Worm (Caenorhabditis elegans) whole organism, L3 larva: ENCODE measurements around the gene lin-56.
"Not testable (repeated sequence)": the region's sequence is repeated elsewhere in the genome, so short reads cannot be mapped to it uniquely, and the experiment has no call there.

Source experiments
- R02D3.7 ChIP-seq: fragments of 150-350 bp; optimal IDR thresholded peaks from 2 replicates; lab custom pipeline; 2014; ENCODE audit warnings: missing biosample characterization, missing genetic modification characterization
- ZK546.5 ChIP-seq: sonication (generic microtip); optimal IDR thresholded peaks from 2 replicates; lab custom pipeline; 2017; ENCODE audit warnings: missing biosample characterization, missing genetic modification characterization
- aly-2 ChIP-seq: fragments of 150-350 bp; optimal IDR thresholded peaks from 2 replicates; lab custom pipeline; 2014; ENCODE audit warnings: missing biosample characterization, missing genetic modification characterization
- ama-1 ChIP-seq: fragments of 150-350 bp; optimal IDR thresholded peaks from 2 replicates; lab custom pipeline; 2018
- ceh-16 ChIP-seq: sonication (generic microtip); optimal IDR thresholded peaks from 2 replicates; lab custom pipeline; 2017; ENCODE audit warnings: missing biosample characterization, missing genetic modification characterization
- ceh-28 ChIP-seq: fragments of 150-350 bp; optimal IDR thresholded peaks from 2 replicates; lab custom pipeline; 2014; ENCODE audit warnings: missing biosample characterization, missing genetic modification reagents, missing genetic modification characterization
- ceh-82 ChIP-seq: fragments of 150-350 bp; optimal IDR thresholded peaks from 2 replicates; lab custom pipeline; 2014; ENCODE audit warnings: missing biosample characterization, missing genetic modification characterization
- ceh-9 ChIP-seq: sonication (generic microtip); optimal IDR thresholded peaks from 2 replicates; lab custom pipeline; 2018; ENCODE audit warnings: missing biosample characterization, missing genetic modification characterization
- daf-12 ChIP-seq: fragments of 150-350 bp; optimal IDR thresholded peaks from 2 replicates; lab custom pipeline; 2014; ENCODE audit warnings: missing biosample characterization, missing genetic modification reagents, missing genetic modification characterization
- egl-27 ChIP-seq: sonication (generic microtip); optimal IDR thresholded peaks from 4 replicates; lab custom pipeline; 2017; ENCODE audit warnings: missing biosample characterization, missing genetic modification reagents, missing genetic modification characterization
- egl-5 ChIP-seq: fragments of 150-350 bp; optimal IDR thresholded peaks from 2 replicates; lab custom pipeline; 2017; ENCODE audit warnings: missing biosample characterization, missing genetic modification reagents, missing genetic modification characterization, inconsistent platforms
- elt-1 ChIP-seq: fragments of 150-350 bp; optimal IDR thresholded peaks from 2 replicates; lab custom pipeline; 2014; ENCODE audit warnings: missing biosample characterization, missing genetic modification characterization
- elt-2 ChIP-seq: sonication (generic microtip); optimal IDR thresholded peaks from 2 replicates; lab custom pipeline; 2016; ENCODE audit warnings: missing genetic modification reagents, mild to moderate bottlenecking, missing genetic modification characterization, missing compliant biosample characterization
- elt-3 ChIP-seq, 3 experiments: fragments of 150-350 bp in 1 of 3; sonication (generic microtip) in 2 of 3; optimal IDR thresholded peaks; 2 replicates in 2 of 3; 4 replicates in 1 of 3; lab custom pipeline; 2014 to 2017; ENCODE audit warnings: missing biosample characterization in 3 of 3, missing genetic modification characterization in 3 of 3
- eor-1 ChIP-seq, 2 experiments: fragments of 150-350 bp; optimal IDR thresholded peaks; 2 replicates each; lab custom pipeline; 2014 to 2018; ENCODE audit warnings: missing biosample characterization in 2 of 2, missing genetic modification characterization in 2 of 2
- fkh-2 ChIP-seq: fragments of 150-350 bp; optimal IDR thresholded peaks from 2 replicates; lab custom pipeline; 2014; ENCODE audit warnings: missing biosample characterization, missing genetic modification reagents, missing genetic modification characterization
- hmg-11 ChIP-seq: sonication (generic microtip); optimal IDR thresholded peaks from 2 replicates; lab custom pipeline; 2016; ENCODE audit warnings: missing genetic modification characterization, missing compliant biosample characterization
- jun-1 ChIP-seq: fragments of 150-350 bp; optimal IDR thresholded peaks from 2 replicates; lab custom pipeline; 2014; ENCODE audit warnings: missing biosample characterization, missing genetic modification reagents, missing genetic modification characterization
- lin-15B ChIP-seq: fragments of 150-350 bp; optimal IDR thresholded peaks from 2 replicates; lab custom pipeline; 2014; ENCODE audit warnings: missing biosample characterization, missing genetic modification characterization
- lin-39 ChIP-seq: fragments of 150-350 bp; optimal IDR thresholded peaks from 2 replicates; lab custom pipeline; 2018; ENCODE audit warnings: missing biosample characterization, missing genetic modification reagents, missing genetic modification characterization
- lsy-12 ChIP-seq: sonication (generic microtip); optimal IDR thresholded peaks from 2 replicates; lab custom pipeline; 2016; ENCODE audit warnings: mild to moderate bottlenecking, missing genetic modification characterization, missing compliant biosample characterization
- mdl-1 ChIP-seq: fragments of 150-350 bp; optimal IDR thresholded peaks from 2 replicates; lab custom pipeline; 2014; ENCODE audit warnings: missing biosample characterization, missing genetic modification characterization
- mml-1 ChIP-seq: fragments of 150-350 bp; sonication (generic microtip); optimal IDR thresholded peaks from 3 replicates; lab custom pipeline; 2014; ENCODE audit warnings: missing biosample characterization, missing genetic modification characterization
- nfya-1 ChIP-seq: sonication (generic microtip); optimal IDR thresholded peaks from 2 replicates; lab custom pipeline; 2017; ENCODE audit warnings: missing genetic modification characterization, mild to moderate bottlenecking, missing compliant biosample characterization, antibody characterized with exemption, moderate library complexity; ENCODE audit not compliant: insufficient read depth
- nhr-12 ChIP-seq: fragments of 150-350 bp; optimal IDR thresholded peaks from 2 replicates; lab custom pipeline; 2014; ENCODE audit warnings: missing biosample characterization, missing genetic modification characterization
- nhr-23 ChIP-seq: fragments of 150-350 bp; optimal IDR thresholded peaks from 2 replicates; lab custom pipeline; 2014; ENCODE audit warnings: missing biosample characterization, missing genetic modification reagents, missing genetic modification characterization
- nhr-237 ChIP-seq: fragments of 150-350 bp; optimal IDR thresholded peaks from 2 replicates; lab custom pipeline; 2014; ENCODE audit warnings: missing biosample characterization, missing genetic modification characterization
- nhr-25 ChIP-seq: sonication (generic microtip); optimal IDR thresholded peaks from 2 replicates; lab custom pipeline; 2017; ENCODE audit warnings: missing biosample characterization, missing genetic modification characterization
- nhr-28 ChIP-seq: fragments of 150-350 bp; optimal IDR thresholded peaks from 2 replicates; lab custom pipeline; 2014; ENCODE audit warnings: missing biosample characterization, missing genetic modification characterization
- nhr-43 ChIP-seq: sonication (generic microtip); optimal IDR thresholded peaks from 2 replicates; lab custom pipeline; 2016; ENCODE audit warnings: mild to moderate bottlenecking, missing genetic modification characterization, missing compliant biosample characterization; ENCODE audit not compliant: poor library complexity, severe bottlenecking
- nhr-67 ChIP-seq: fragments of 150-350 bp; optimal IDR thresholded peaks from 2 replicates; lab custom pipeline; 2014; ENCODE audit warnings: missing biosample characterization, missing genetic modification characterization
- nhr-77 ChIP-seq: fragments of 150-350 bp; optimal IDR thresholded peaks from 2 replicates; lab custom pipeline; 2014; ENCODE audit warnings: missing biosample characterization, missing genetic modification characterization
- pha-4 ChIP-seq: fragments of 150-350 bp; optimal IDR thresholded peaks from 2 replicates; lab custom pipeline; 2014; ENCODE audit warnings: missing biosample characterization, missing genetic modification reagents, missing genetic modification characterization
- sea-2 ChIP-seq: fragments of 150-350 bp; sonication (generic microtip); optimal IDR thresholded peaks from 4 replicates; lab custom pipeline; 2014; ENCODE audit warnings: missing biosample characterization, missing genetic modification reagents, missing genetic modification characterization
- skn-1 ChIP-seq: fragments of 150-350 bp; optimal IDR thresholded peaks from 2 replicates; lab custom pipeline; 2014; ENCODE audit warnings: missing biosample characterization, missing genetic modification characterization
- snpc-4 ChIP-seq: fragments of 150-350 bp; optimal IDR thresholded peaks from 2 replicates; lab custom pipeline; 2014; ENCODE audit warnings: missing biosample characterization, missing genetic modification characterization
- tbx-2 ChIP-seq: sonication (generic microtip); optimal IDR thresholded peaks from 2 replicates; lab custom pipeline; 2016; ENCODE audit warnings: mild to moderate bottlenecking, missing genetic modification characterization, missing compliant biosample characterization
- unc-39 ChIP-seq: sonication (generic microtip); optimal IDR thresholded peaks from 4 replicates; lab custom pipeline; 2017; ENCODE audit warnings: missing biosample characterization, missing genetic modification characterization
- unc-62 ChIP-seq: fragments of 150-350 bp; sonication (generic microtip); optimal IDR thresholded peaks from 4 replicates; lab custom pipeline; 2014; ENCODE audit warnings: missing biosample characterization, missing genetic modification reagents, missing genetic modification characterization
- zag-1 ChIP-seq: fragments of 150-350 bp; optimal IDR thresholded peaks from 2 replicates; lab custom pipeline; 2014; ENCODE audit warnings: missing biosample characterization, missing genetic modification characterization
- ztf-11 ChIP-seq: fragments of 150-350 bp; optimal IDR thresholded peaks from 2 replicates; lab custom pipeline; 2014; ENCODE audit warnings: missing biosample characterization, missing genetic modification characterization
- ztf-4 ChIP-seq: fragments of 150-350 bp; optimal IDR thresholded peaks from 2 replicates; lab custom pipeline; 2014; ENCODE audit warnings: missing biosample characterization, missing genetic modification characterization

The lin-56 gene

DNA sequence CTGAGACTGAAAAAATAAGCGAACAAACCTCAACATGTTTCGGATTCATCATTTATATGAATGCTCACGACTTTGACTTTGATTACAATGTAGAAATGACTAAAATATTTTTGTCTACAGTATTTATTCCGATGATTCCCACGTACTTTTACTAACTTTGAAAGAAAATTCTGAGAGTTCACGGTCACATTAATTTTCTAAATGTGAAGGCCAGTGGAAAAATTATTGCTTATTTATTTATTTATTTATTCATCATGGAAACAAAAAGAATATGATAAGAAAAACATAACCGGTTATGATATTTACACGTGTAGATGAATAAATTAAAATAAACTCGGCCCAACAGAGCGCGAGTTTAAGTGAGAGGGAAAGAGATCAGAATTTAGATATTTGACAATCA lies 43.2 kb downstream of the lin-56 start, which contains the start of gene ZK666.8:
Gene ZK666.8, minus strand, starts transcription at position 101 of the 400 bp plus-strand sequence.
- TF ChIP-seq nhr-12 (tag; lab: Kevin White, UChicago); ceh-82; mml-1: not testable (repeated sequence)

DNA sequence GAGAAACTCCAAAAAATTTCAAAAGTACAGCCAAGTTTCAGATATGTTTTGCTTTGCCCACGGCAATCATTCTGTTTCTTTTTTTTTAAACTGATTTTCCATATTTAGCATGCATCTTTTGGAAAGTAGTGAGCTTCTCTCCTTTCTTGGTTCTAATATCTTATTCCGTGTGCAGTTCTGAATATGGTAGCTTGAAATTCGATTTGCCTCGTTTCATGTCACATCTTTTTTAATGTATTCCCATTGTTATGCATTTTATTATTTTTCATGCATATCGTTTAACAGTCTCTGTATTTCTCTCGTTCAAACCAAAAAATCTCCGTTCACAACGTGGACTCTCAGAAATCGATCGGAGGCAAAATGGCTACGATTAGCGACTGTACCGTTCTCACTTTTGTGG lies 44.7 kb downstream of the lin-56 start, which contains the start of gene ZK666.14:
Gene ZK666.14, plus strand, starts transcription at position 301 of the 400 bp plus-strand sequence.
- no peak for TF ChIP-seq ceh-9 (tag; lab: Kevin White, UChicago)
- no peak for TF ChIP-seq eor-1 (tag; optimal IDR thresholded peaks at IDR 0.05; lab: Kevin White, UChicago)
- no peak for TF ChIP-seq ama-1 (lab: Kevin White, UChicago)
- TF ChIP-seq elt-3 (tag; optimal IDR thresholded peaks at IDR 0.05; lab: Kevin White, UChicago) = no peak
- TF ChIP-seq egl-27 (tag; lab: Kevin White, UChicago) = no peak
- TF ChIP-seq nhr-67 = no peak
- TF ChIP-seq ceh-28 = no peak
- no peak for TF ChIP-seq sea-2
- TF ChIP-seq egl-5 (tag; lab: Kevin White, UChicago) = no peak
- TF ChIP-seq elt-2 (tag; lab: Kevin White, UChicago) = no peak
- TF ChIP-seq mdl-1 = no peak
- TF ChIP-seq nfya-1 (tag; lab: Kevin White, UChicago) = no peak
- TF ChIP-seq lin-15B = no peak
- no peak for TF ChIP-seq fkh-2 (tag; lab: Kevin White, UChicago)
- TF ChIP-seq daf-12 (tag; lab: Kevin White, UChicago) = no peak
- no peak for TF ChIP-seq ztf-4
- TF ChIP-seq tbx-2 = no peak
- no peak for TF ChIP-seq ZK546.5 (tag; lab: Kevin White, UChicago)
- TF ChIP-seq lin-39 (tag; lab: Kevin White, UChicago) = no peak
- TF ChIP-seq skn-1 (tag; lab: Kevin White, UChicago) = no peak

DNA sequence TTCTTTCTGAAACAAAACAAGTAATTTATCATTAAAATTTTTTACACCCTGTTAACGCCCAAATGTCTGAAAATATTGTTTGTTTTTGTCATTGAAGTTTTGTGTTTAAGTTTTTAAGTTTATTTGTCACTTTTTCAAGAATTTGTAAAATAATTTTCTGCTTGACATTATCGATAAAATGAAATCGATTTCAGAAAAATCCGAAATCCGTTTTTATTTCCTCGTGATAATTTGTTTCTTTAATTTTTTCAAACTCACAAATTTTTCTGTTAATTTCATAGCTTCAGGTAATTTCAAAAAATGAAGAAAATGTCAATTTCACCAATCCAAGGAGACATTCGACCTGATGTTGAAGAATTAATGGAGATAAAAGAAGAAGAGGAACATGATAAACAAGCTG lies 46.1 kb downstream of the lin-56 start, which contains the start of gene ZK666.12:
Gene ZK666.12, plus strand, starts transcription at position 301 of the 400 bp plus-strand sequence.
- TF ChIP-seq nhr-43 (tag; lab: Kevin White, UChicago) (no peak), tbx-2 (no peak), egl-5 (tag; lab: Kevin White, UChicago) (no peak), daf-12 (tag; lab: Kevin White, UChicago) (no peak), sea-2 (no peak), R02D3.7 (no peak), elt-1 (no peak), nhr-25 (tag; lab: Kevin White, UChicago) (no peak)

DNA sequence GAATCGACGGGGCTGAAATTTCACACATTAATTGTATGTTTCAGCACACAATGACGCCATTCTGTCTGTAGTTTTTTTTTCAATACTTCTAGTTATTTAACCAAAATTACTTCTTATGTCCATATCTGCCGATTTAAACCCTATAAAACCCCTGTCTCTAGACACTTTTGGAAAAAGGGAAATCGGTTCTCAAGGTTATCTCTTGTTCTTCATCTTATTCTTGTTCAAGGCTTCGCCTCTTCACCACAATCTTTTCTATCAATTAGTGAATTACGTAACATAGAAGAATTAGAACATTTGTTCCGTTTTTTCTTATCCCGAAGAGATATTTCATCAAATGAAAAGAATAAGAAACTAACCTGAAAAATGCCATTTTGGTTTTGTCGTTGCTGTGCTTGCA lies 50.9 kb downstream of the lin-56 start:
- TF ChIP-seq ztf-4 = no peak
- TF ChIP-seq mml-1 = no peak
- TF ChIP-seq elt-3 (tag; optimal IDR thresholded peaks at IDR 0.05; lab: Kevin White, UChicago) = peak in 1 of 3 experiments; percentile 16
- no peak for TF ChIP-seq pha-4 (tag; lab: Kevin White, UChicago)
- no peak for TF ChIP-seq lsy-12
- TF ChIP-seq nhr-25 (tag; lab: Kevin White, UChicago) = peak; percentile 76
- no peak for TF ChIP-seq ceh-28
- no peak for TF ChIP-seq egl-5 (tag; lab: Kevin White, UChicago)
- no peak for TF ChIP-seq fkh-2 (tag; lab: Kevin White, UChicago)
- TF ChIP-seq ceh-82 = no peak
- TF ChIP-seq ZK546.5 (tag; lab: Kevin White, UChicago) = no peak
- TF ChIP-seq nhr-237 (tag; lab: Kevin White, UChicago) = no peak
- TF ChIP-seq nhr-77 (tag; lab: Kevin White, UChicago) = no peak
- no peak for TF ChIP-seq daf-12 (tag; lab: Kevin White, UChicago)
- TF ChIP-seq nhr-28 (tag; lab: Kevin White, UChicago) = no peak
- TF ChIP-seq unc-62 (GFP tag; lab: Kevin White, UChicago) = no peak
- TF ChIP-seq lin-39 (tag; lab: Kevin White, UChicago) = no peak
- TF ChIP-seq nhr-23 (tag; lab: Kevin White, UChicago) = peak; percentile 82
- TF ChIP-seq nhr-67 = no peak
- TF ChIP-seq R02D3.7 = no peak

DNA sequence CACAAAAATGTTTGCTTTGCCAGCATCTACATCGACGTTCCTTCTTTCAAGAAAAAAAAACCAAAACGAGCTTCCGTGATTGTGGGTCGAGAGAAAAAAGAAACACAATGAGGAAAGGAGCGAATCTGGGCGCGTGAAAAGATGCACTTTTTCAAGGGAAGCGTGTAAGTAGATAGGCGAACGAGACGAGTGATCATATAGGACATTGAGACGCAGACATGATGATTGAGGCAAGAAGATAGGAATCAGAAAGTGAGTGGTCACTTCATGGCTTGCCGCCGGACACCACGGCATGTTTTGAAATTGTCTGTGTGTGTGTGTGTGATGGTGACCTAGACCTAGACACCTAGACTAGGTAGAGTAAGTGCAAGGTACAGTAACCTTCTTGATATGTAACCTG lies 51.8 kb downstream of the lin-56 start:
- no peak for TF ChIP-seq nhr-67
- TF ChIP-seq ceh-16 (tag; lab: Kevin White, UChicago) = no peak
- no peak for TF ChIP-seq aly-2 (tag; lab: Kevin White, UChicago)
- no peak for TF ChIP-seq ceh-9 (tag; lab: Kevin White, UChicago)
- TF ChIP-seq unc-39 (tag; lab: Kevin White, UChicago) = no peak
- peak; percentile 77 for TF ChIP-seq unc-62 (GFP tag; lab: Kevin White, UChicago)
- TF ChIP-seq ZK546.5 (tag; lab: Kevin White, UChicago) = no peak
- peak; percentile 50 for TF ChIP-seq lin-39 (tag; lab: Kevin White, UChicago)
- peak; percentile 83 for TF ChIP-seq nhr-25 (tag; lab: Kevin White, UChicago)
- peak; percentile 51 for TF ChIP-seq hmg-11 (tag; lab: Kevin White, UChicago)
- no peak for TF ChIP-seq zag-1 (tag; lab: Kevin White, UChicago)
- peak; percentile 59 for TF ChIP-seq elt-1
- no peak for TF ChIP-seq jun-1 (tag; lab: Kevin White, UChicago)
- no peak for TF ChIP-seq ceh-82
- no peak for TF ChIP-seq nhr-237 (tag; lab: Kevin White, UChicago)
- peak; percentile 39 for TF ChIP-seq mdl-1
- TF ChIP-seq ztf-11 (tag; lab: Kevin White, UChicago) = no peak
- peak; percentile 74 for TF ChIP-seq nhr-43 (tag; lab: Kevin White, UChicago)
- TF ChIP-seq fkh-2 (tag; lab: Kevin White, UChicago) = no peak
- peak; percentile 79 for TF ChIP-seq nfya-1 (tag; lab: Kevin White, UChicago)
- TF ChIP-seq elt-2 (tag; lab: Kevin White, UChicago) = no peak
- no peak for TF ChIP-seq tbx-2
- no peak for TF ChIP-seq snpc-4 (tag; lab: Kevin White, UChicago)
- peak; percentile 69 for TF ChIP-seq skn-1 (tag; lab: Kevin White, UChicago)
- peak; percentile 52 for TF ChIP-seq lin-15B
- TF ChIP-seq nhr-12 (tag; lab: Kevin White, UChicago) = no peak
